Worm (Caenorhabditis elegans): Measurements from ENCODE around the gene paqr-1.

- TF ChIP-seq ama-1 (optimal IDR thresholded peaks at IDR 0.05) (no peak), ceh-36 (tag; optimal IDR thresholded peaks at IDR 0.05) (no peak), tra-4 (tag; optimal IDR thresholded peaks at IDR 0.05) (no peak), sea-1 (GFP tag; conservative IDR thresholded peaks at IDR 0.05) (no peak), tbx-11 (GFP tag; IDR thresholded peaks at IDR 0.05) (no peak), hmg-4 (GFP tag; optimal IDR thresholded peaks at IDR 0.05) (no peak), ceh-13 (GFP tag; optimal IDR thresholded peaks at IDR 0.05) (no peak), hnd-1 (tag; optimal IDR thresholded peaks at IDR 0.05) (no peak), pes-1 (GFP tag; IDR thresholded peaks at IDR 0.05) (no peak), flt-1 (GFP tag; IDR thresholded peaks at IDR 0.05) (no peak), tbx-37 (GFP tag; conservative IDR thresholded peaks at IDR 0.05) (no peak)
Measured at ce11 chrIV:6582604-6583003, 27.4 kb upstream of the paqr-1 start, which contains the start of gene odr-8.
